Worm (Caenorhabditis elegans) whole organism, midembryonic: ENCODE data around the gene Y73B6BL.14.

Source experiments
- T22C8.4 ChIP-seq: fragments of 200-800 bp; sonication (Bioruptor generic); IDR thresholded peaks from 2 replicates; pipeline ENCODE4 v1.3.6; 2022; ENCODE audit warnings: missing genetic modification characterization, missing compliant biosample characterization
- cog-1 ChIP-seq: sonication (generic microtip); optimal IDR thresholded peaks from 2 replicates; lab custom pipeline; 2016; ENCODE audit warnings: missing genetic modification characterization, missing compliant biosample characterization
- flt-1 ChIP-seq: fragments of 200-800 bp; sonication (Bioruptor generic); IDR thresholded peaks from 2 replicates; pipeline ENCODE4 v1.3.6; 2022; ENCODE audit warnings: missing genetic modification characterization, missing compliant biosample characterization
- klf-2 ChIP-seq: fragments of 200-800 bp; sonication (Bioruptor generic); conservative IDR thresholded peaks from 2 replicates; pipeline ENCODE4 v1.3.6; 2022; ENCODE audit warnings: missing genetic modification reagents, missing genetic modification characterization, missing compliant biosample characterization
- ref-1 ChIP-seq: fragments of 200-800 bp; sonication (Bioruptor generic); conservative IDR thresholded peaks from 2 replicates; pipeline ENCODE4 v1.3.6; 2022; ENCODE audit warnings: missing genetic modification reagents, missing genetic modification characterization, missing compliant biosample characterization
- tab-1 ChIP-seq: fragments of 200-800 bp; sonication (Bioruptor generic); IDR thresholded peaks from 2 replicates; pipeline ENCODE4 v1.3.6; 2022; ENCODE audit warnings: missing genetic modification characterization, missing compliant biosample characterization

DNA sequence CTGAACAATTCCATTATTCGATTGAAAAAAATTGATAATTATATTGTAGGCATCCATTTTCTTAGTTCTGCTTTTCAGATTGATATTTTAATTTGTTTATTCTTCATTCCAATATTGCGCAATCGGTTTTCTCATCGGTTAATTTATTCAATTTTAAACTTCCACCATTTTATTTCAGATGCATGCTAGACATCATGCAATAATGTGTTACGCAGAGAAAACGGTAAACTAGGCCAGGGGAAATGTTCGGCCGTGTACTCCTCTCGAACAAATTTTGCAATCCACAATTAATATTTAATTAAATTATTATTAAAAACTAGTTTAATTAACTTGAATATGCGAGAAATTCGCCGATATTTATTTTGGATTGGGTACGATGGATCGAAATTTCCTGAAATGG lies 21.1 kb downstream of the Y73B6BL.14 start, which contains the start of gene Y73B6BL.29:
- TF ChIP-seq klf-2 (GFP tag; lab: Robert Waterston, UW), result 0 out of 2 replicates have a peak, but pooled peaks have one; percentile 60
- no peak for TF ChIP-seq ref-1 (GFP tag; lab: Robert Waterston, UW)
- peak; percentile 76 for TF ChIP-seq cog-1 (tag; lab: Kevin White, UChicago)
- peak; percentile 62; the same call in 1 of the 2 replicates for TF ChIP-seq flt-1
- TF ChIP-seq T22C8.4, result peak; percentile 38; the same call in 1 of the 2 replicates
- TF ChIP-seq tab-1, result no peak
